Fruit fly (Drosophila melanogaster): ENCODE data around the gene Rala.

The Rala gene

DNA sequence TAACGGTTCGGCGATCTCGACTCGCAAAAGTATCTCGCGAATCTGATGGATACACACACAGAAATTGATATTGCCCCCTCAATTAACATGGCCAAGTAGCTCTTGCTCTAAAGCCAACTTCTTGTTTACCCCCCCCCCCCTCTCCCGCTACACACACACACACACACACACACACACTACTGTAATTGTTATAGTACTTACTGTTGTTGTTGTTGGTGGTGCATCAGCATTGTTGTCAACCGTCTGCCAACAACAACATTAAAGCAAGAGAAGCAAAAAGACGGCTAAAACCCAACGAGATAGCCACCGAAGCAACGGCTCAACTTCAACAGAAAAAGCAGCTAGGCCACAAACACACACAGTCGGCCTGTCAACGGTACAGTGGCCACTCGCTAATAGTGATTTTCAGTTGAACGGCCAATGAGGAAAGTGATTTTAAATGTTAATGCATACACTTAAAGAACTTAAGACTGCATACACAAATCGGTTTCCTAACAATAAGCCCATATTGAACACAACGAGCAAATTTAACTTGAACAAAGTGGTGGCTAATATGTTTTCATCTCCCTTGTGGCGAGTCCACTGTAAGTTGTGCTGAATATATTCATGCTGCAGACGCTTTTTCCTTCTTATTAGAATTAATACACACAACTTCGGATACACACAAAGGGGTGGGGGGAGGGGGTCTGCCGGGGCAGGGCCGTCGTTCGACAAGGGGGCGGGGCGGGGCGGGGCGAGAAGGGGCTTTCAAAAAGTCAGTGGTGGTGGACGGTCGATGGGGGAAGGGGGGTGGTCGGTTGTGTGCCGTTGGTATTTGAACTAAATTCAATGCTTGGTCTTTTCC is 31.0 kb upstream of the Rala start (continued):
- peak; percentile 40; the same call in 1 of the 3 replicates for TF ChIP-seq C15 (GFP tag; IDR thresholded peaks at IDR 0.05)
- peak; percentile 65 for TF ChIP-seq Ravus (GFP tag; IDR thresholded peaks at IDR 0.05)
- peak; percentile 89 for TF ChIP-seq ind (GFP tag; optimal IDR thresholded peaks at IDR 0.05)
- TF ChIP-seq Xbp1 (GFP tag; optimal IDR thresholded peaks at IDR 0.05), result peak; percentile 85
- peak; percentile 85 for TF ChIP-seq CG10209 (GFP tag; optimal IDR thresholded peaks at IDR 0.05)
- TF ChIP-seq ro (GFP tag; IDR thresholded peaks at IDR 0.05), result peak; percentile 63
- TF ChIP-seq CG6765 (GFP tag; optimal IDR thresholded peaks at IDR 0.05), result peak; percentile 66
- TF ChIP-seq CG11456 (GFP tag; IDR thresholded peaks at IDR 0.05), result peak; percentile 82
- TF ChIP-seq yki (optimal IDR thresholded peaks at IDR 0.05), result no peak
- peak in 1 of 2 experiments; percentile 95 for TF ChIP-seq eve (GFP tag; optimal IDR thresholded peaks at IDR 0.05)
- TF ChIP-seq CG11093 (GFP tag; IDR thresholded peaks at IDR 0.05), result peak; percentile 89
- no peak for TF ChIP-seq hth (optimal IDR thresholded peaks at IDR 0.05)
- TF ChIP-seq Doc2 (GFP tag; IDR thresholded peaks at IDR 0.05), result peak; percentile 38; the same call in 1 of the 2 replicates
- TF ChIP-seq Dek (tag; optimal IDR thresholded peaks at IDR 0.05), result peak; percentile 80
- peak; percentile 83 for TF ChIP-seq Side (GFP tag; optimal IDR thresholded peaks at IDR 0.05)
- TF ChIP-seq CG32532 (GFP tag; IDR thresholded peaks at IDR 0.05), result peak; percentile 86
- TF ChIP-seq crol (GFP tag; IDR thresholded peaks at IDR 0.05), result peak; percentile 100
- no peak for TF ChIP-seq Neu2 (GFP tag; optimal IDR thresholded peaks at IDR 0.05; ENCODE audit: borderline replicate concordance)
- peak; percentile 49 for TF ChIP-seq CG3163 (GFP tag; optimal IDR thresholded peaks at IDR 0.05)
- no peak for TF ChIP-seq ato (GFP tag; IDR thresholded peaks at IDR 0.05; ENCODE audit: partially characterized antibody)
- peak; percentile 61 for TF ChIP-seq CG10462 (GFP tag; optimal IDR thresholded peaks at IDR 0.05)
- peak; percentile 73 for TF ChIP-seq onecut (GFP tag; IDR thresholded peaks at IDR 0.05)
- TF ChIP-seq CG1024 (GFP tag; IDR thresholded peaks at IDR 0.05), result peak; percentile 52; the same call in 1 of the 2 replicates
- peak; percentile 49; the same call in 1 of the 2 replicates for TF ChIP-seq CG4404 (GFP tag; IDR thresholded peaks at IDR 0.05)
- TF ChIP-seq CG42726 (GFP tag; IDR thresholded peaks at IDR 0.05; ENCODE audit: partially characterized antibody), result no peak
- peak; percentile 77 for TF ChIP-seq CG5180 (GFP tag; optimal IDR thresholded peaks at IDR 0.05)
- TF ChIP-seq nerfin-2 (GFP tag; IDR thresholded peaks at IDR 0.05; ENCODE audit: partially characterized antibody), result no peak
- peak; percentile 95 for TF ChIP-seq dysf (GFP tag; IDR thresholded peaks at IDR 0.05)
- no peak for TF ChIP-seq ash1 (GFP tag; optimal IDR thresholded peaks at IDR 0.05)
- peak; percentile 77 for TF ChIP-seq Nf-YC (tag; optimal IDR thresholded peaks at IDR 0.05)
- peak; percentile 86 for TF ChIP-seq CG4730 (GFP tag; IDR thresholded peaks at IDR 0.05)
- peak in 1 of 2 experiments; percentile 42 for TF ChIP-seq Hr78 (GFP tag; optimal IDR thresholded peaks at IDR 0.05)
- peak; percentile 83 for TF ChIP-seq Optix (GFP tag; IDR thresholded peaks at IDR 0.05)
- TF ChIP-seq fd96Cb (tag; optimal IDR thresholded peaks at IDR 0.05), result peak; percentile 89
- TF ChIP-seq nom (GFP tag; optimal IDR thresholded peaks at IDR 0.05), result peak; percentile 51
- peak; percentile 85 for TF ChIP-seq CG17568 (GFP tag; optimal IDR thresholded peaks at IDR 0.05)
- peak; percentile 62 for TF ChIP-seq Poxn (GFP tag; IDR thresholded peaks at IDR 0.05)
- peak; percentile 82 for TF ChIP-seq croc (GFP tag; conservative IDR thresholded peaks at IDR 0.05)
- no peak for TF ChIP-seq CG14965 (GFP tag; optimal IDR thresholded peaks at IDR 0.05; ENCODE audit: borderline replicate concordance)
- TF ChIP-seq dpn (GFP tag; optimal IDR thresholded peaks at IDR 0.05), result peak; percentile 80 to 93
- TF ChIP-seq CG14860 (GFP tag; IDR thresholded peaks at IDR 0.05; ENCODE audit: partially characterized antibody), result no peak
- TF ChIP-seq CG4707 (GFP tag; optimal IDR thresholded peaks at IDR 0.05), result peak; percentile 69
- peak; percentile 80 for TF ChIP-seq Hsf (GFP tag; optimal IDR thresholded peaks at IDR 0.05)
- TF ChIP-seq kni (GFP tag; optimal IDR thresholded peaks at IDR 0.05), result peak; percentile 68
- TF ChIP-seq Fer1 (GFP tag; optimal IDR thresholded peaks at IDR 0.05), result peak; percentile 92
- no peak for TF ChIP-seq Hr39 (optimal IDR thresholded peaks at IDR 0.05)
- peak; percentile 83 for TF ChIP-seq ems (GFP tag; optimal IDR thresholded peaks at IDR 0.05)
- TF ChIP-seq CG11085 (GFP tag; IDR thresholded peaks at IDR 0.05), result peak; percentile 72
- TF ChIP-seq CG10565 (GFP tag; optimal IDR thresholded peaks at IDR 0.05), result peak; percentile 4
